Fruit fly (Drosophila melanogaster) whole organism, pupa: ENCODE data around the gene sing.

Experiments
- EcR ChIP-seq: fragments of 200-800 bp; sonication (Bioruptor generic); optimal IDR thresholded peaks from 3 replicates; lab custom pipeline; 2019; ENCODE audit warnings: missing biosample characterization, missing genetic modification characterization, mild to moderate bottlenecking, moderate library complexity, missing genetic modification reagents
- Snoo ChIP-seq: fragments of 200-800 bp; sonication (Bioruptor generic); optimal IDR thresholded peaks from 3 replicates; lab custom pipeline; 2017; ENCODE audit warnings: missing biosample characterization, mild to moderate bottlenecking, missing genetic modification characterization, inconsistent platforms

DNA sequence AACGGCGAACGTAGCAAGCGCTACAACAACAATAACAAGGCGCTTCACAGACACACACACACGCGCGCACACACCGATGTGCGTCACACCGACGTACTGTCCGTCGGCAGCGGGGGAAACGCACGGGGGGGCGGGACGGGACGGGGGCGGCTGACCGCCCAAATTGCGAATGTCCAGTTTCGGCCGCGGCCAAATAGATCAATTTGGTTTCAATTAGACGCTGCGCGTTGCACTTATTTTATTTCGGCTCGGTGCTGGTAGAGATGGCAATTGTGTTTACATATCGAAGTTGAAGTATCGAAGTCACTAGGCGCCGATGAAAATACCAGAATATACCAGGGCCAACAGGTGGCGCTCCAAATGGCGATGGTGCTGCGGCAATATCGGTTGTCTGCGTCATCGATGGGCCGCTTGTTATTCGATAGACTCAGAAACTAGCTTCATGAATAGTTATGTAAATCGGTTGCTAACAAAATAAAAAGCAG lies 41.9 kb upstream of the sing start, which contains the start of gene Rok:
- TF ChIP-seq EcR (GFP tag; lab: Kevin White, UChicago) (peak; percentile 22), Snoo (no peak)
